Fruit fly (Drosophila melanogaster) whole organism, adult: ENCODE data around the gene Polr2J.

Source experiments
- CG12768 ChIP-seq: fragments of 200-800 bp; sonication (Bioruptor generic); optimal IDR thresholded peaks from 2 replicates; lab custom pipeline; 2017; ENCODE audit warnings: missing biosample characterization, missing genetic modification characterization, mild to moderate bottlenecking, moderate library complexity, missing genetic modification reagents
- CG14711 ChIP-seq: fragments of 200-800 bp; sonication (Bioruptor generic); optimal IDR thresholded peaks from 2 replicates; lab custom pipeline; 2018; ENCODE audit warnings: missing biosample characterization, mild to moderate bottlenecking, missing genetic modification characterization, moderate library complexity
- CG1620 ChIP-seq: fragments of 200-800 bp; sonication (Bioruptor generic); optimal IDR thresholded peaks from 2 replicates; lab custom pipeline; 2016; ENCODE audit warnings: missing biosample characterization, missing genetic modification characterization
- CG33017 ChIP-seq: fragments of 200-800 bp; sonication (Bioruptor generic); optimal IDR thresholded peaks from 2 replicates; lab custom pipeline; 2018; ENCODE audit warnings: missing biosample characterization, mild to moderate bottlenecking, missing genetic modification characterization, moderate library complexity
- CG7101 ChIP-seq: fragments of 200-800 bp; sonication (Bioruptor generic); optimal IDR thresholded peaks from 2 replicates; lab custom pipeline; 2018; ENCODE audit warnings: missing biosample characterization, mild to moderate bottlenecking, missing genetic modification characterization, moderate library complexity
- Hr96 ChIP-seq: fragments of 200-800 bp; sonication (Bioruptor generic); optimal IDR thresholded peaks from 2 replicates; lab custom pipeline; 2016; ENCODE audit warnings: missing biosample characterization, missing genetic modification characterization
- Mnt ChIP-seq: fragments of 200-800 bp; sonication (Bioruptor generic); optimal IDR thresholded peaks from 2 replicates; lab custom pipeline; 2016; ENCODE audit warnings: missing biosample characterization, mild to moderate bottlenecking, missing genetic modification characterization
- bab1 ChIP-seq: fragments of 200-800 bp; sonication (Bioruptor generic); optimal IDR thresholded peaks from 3 replicates; lab custom pipeline; 2019; ENCODE audit warnings: missing biosample characterization, mild to moderate bottlenecking, missing genetic modification characterization, moderate library complexity
- cic ChIP-seq: fragments of 200-800 bp; sonication (Bioruptor generic); optimal IDR thresholded peaks from 2 replicates; lab custom pipeline; 2017; ENCODE audit warnings: missing biosample characterization, mild to moderate bottlenecking, missing genetic modification characterization, moderate library complexity
- cnc ChIP-seq, 2 experiments: fragments of >200 bp; optimal IDR thresholded peaks; 2 replicates each; lab custom pipeline; 2017
- kay ChIP-seq: fragments of 200-800 bp; sonication (Bioruptor generic); peaks from one replicate; lab custom pipeline; 2016; ENCODE audit warnings: missing biosample characterization, missing genetic modification characterization, borderline replicate concordance
- tj ChIP-seq: fragments of 200-800 bp; sonication (Bioruptor generic); optimal IDR thresholded peaks from 3 replicates; lab custom pipeline; 2017; ENCODE audit warnings: missing biosample characterization, mild to moderate bottlenecking, missing genetic modification characterization, moderate library complexity

DNA sequence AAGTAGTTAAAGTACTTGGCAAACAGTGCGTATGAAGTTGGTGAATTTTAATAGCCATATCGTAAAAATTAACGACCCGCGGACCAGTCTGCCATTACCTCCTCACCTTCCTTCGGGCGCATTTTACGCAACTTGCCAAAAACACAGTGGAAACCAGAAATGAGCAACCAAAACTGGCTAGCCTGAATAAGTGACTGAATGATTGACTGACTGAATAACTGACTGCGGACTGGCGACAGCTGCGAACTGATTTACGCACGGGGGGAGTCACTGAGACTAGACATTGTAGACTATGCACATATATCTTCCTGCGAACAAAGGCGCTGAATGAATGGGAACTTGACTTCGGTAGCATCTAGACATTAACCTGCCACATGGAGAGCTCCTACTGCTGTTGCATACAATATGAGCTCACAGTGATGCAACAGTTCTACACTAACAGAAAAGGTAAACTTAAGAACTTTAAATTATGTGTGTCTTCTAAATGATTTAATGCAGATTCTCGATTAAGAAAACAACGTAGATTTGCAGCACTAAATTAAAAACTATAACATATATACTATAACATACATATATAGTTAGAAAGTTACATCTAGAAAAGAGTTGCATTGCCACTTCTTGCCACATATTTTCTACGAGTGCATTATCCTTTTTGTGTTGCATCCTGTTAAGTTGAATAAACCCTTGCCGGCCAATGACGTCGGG, 34.1 kb downstream of the Polr2J start:
- TF ChIP-seq CG12768 (GFP tag; lab: Kevin White, UChicago) (no peak), tj (GFP tag; lab: Kevin White, UChicago) (no peak), CG1620 (GFP tag; lab: Kevin White, UChicago) (no peak), cic (GFP tag; lab: Kevin White, UChicago) (no peak), CG7101 (tag; lab: Kevin White, UChicago) (no peak), Mnt (GFP tag; lab: Kevin White, UChicago) (no peak), bab1 (GFP tag; lab: Kevin White, UChicago) (no peak), kay (no peak), CG33017 (tag; lab: Kevin White, UChicago) (no peak), cnc (optimal IDR thresholded peaks at IDR 0.05; lab: Kevin White, UChicago) (no peak), Hr96 (GFP tag; lab: Kevin White, UChicago) (no peak), CG14711 (tag; lab: Kevin White, UChicago) (no peak)
